Worm (Caenorhabditis elegans) whole organism, L4 larva: ENCODE data around the gene ugt-9.

Source experiments
- F44E2.7 ChIP-seq: fragments of 200-800 bp; sonication (Bioruptor generic); IDR thresholded peaks from 2 replicates; pipeline ENCODE4 v2.1.2; 2022; ENCODE audit warnings: missing genetic modification characterization, missing compliant biosample characterization
- R02D3.7 ChIP-seq: fragments of 150-350 bp; sonication (generic microtip); optimal IDR thresholded peaks from 3 replicates; lab custom pipeline; 2014; ENCODE audit warnings: missing biosample characterization, missing genetic modification characterization
- T20F7.1 ChIP-seq: fragments of 200-800 bp; sonication (Bioruptor generic); optimal IDR thresholded peaks from 2 replicates; lab custom pipeline; 2018; ENCODE audit warnings: mild to moderate bottlenecking, missing genetic modification characterization, missing compliant biosample characterization
- Y105C5A.15 ChIP-seq: fragments of 200-800 bp; sonication (Bioruptor generic); IDR thresholded peaks from 2 replicates; pipeline ENCODE4 v1.3.6; 2022; ENCODE audit warnings: missing genetic modification characterization, missing compliant biosample characterization
- Y48G9A.11 ChIP-seq: fragments of 200-800 bp; sonication (Bioruptor generic); IDR thresholded peaks from 2 replicates; pipeline ENCODE4 v1.3.6; 2022; ENCODE audit warnings: missing genetic modification reagents, missing genetic modification characterization, missing compliant biosample characterization
- Y75B8A.6 ChIP-seq: fragments of 200-800 bp; sonication (Bioruptor generic); IDR thresholded peaks from 2 replicates; pipeline ENCODE4 v1.3.6; 2022; ENCODE audit warnings: missing genetic modification reagents, missing genetic modification characterization, missing compliant biosample characterization
- ZK337.2 ChIP-seq: fragments of 200-800 bp; sonication (Bioruptor generic); IDR thresholded peaks from 2 replicates; pipeline ENCODE4 v1.3.6; 2022; ENCODE audit warnings: missing genetic modification reagents, missing genetic modification characterization, missing compliant biosample characterization
- aha-1 ChIP-seq: fragments of 150-350 bp; peaks from one replicate; lab custom pipeline; 2014; ENCODE audit warnings: missing biosample characterization, missing genetic modification characterization
- ama-1 ChIP-seq: fragments of 150-350 bp; optimal IDR thresholded peaks from 2 replicates; lab custom pipeline; 2014; ENCODE audit warnings: inconsistent platforms, mixed read lengths
- ceh-20 ChIP-seq: fragments of 200-800 bp; sonication (Bioruptor generic); IDR thresholded peaks from 2 replicates; pipeline ENCODE4 v1.3.6; 2022; ENCODE audit warnings: missing genetic modification reagents, missing genetic modification characterization, missing compliant biosample characterization
- ceh-32 ChIP-seq: sonication (generic microtip); optimal IDR thresholded peaks from 2 replicates; lab custom pipeline; 2016; ENCODE audit warnings: mild to moderate bottlenecking, missing genetic modification characterization, missing compliant biosample characterization; ENCODE audit not compliant: poor library complexity
- ceh-44 ChIP-seq: fragments of 200-800 bp; sonication (Bioruptor generic); IDR thresholded peaks from 2 replicates; pipeline ENCODE4 v1.3.6; 2022; ENCODE audit warnings: missing genetic modification reagents, missing genetic modification characterization, missing compliant biosample characterization
- cey-2 ChIP-seq: sonication (generic microtip); optimal IDR thresholded peaks from 3 replicates; lab custom pipeline; 2017; ENCODE audit warnings: missing genetic modification characterization, mild to moderate bottlenecking, missing compliant biosample characterization, antibody characterized with exemption, borderline replicate concordance; ENCODE audit not compliant: insufficient read depth
- daf-8 ChIP-seq: fragments of 200-800 bp; sonication (Bioruptor generic); IDR thresholded peaks from 2 replicates; pipeline ENCODE4 v1.3.6; 2022; ENCODE audit warnings: missing genetic modification characterization, missing compliant biosample characterization
- dmd-9 ChIP-seq: fragments of 200-800 bp; sonication (Bioruptor generic); IDR thresholded peaks from 2 replicates; pipeline ENCODE4 v1.3.6; 2022; ENCODE audit warnings: missing genetic modification reagents, missing genetic modification characterization, missing compliant biosample characterization
- fkh-10 ChIP-seq: fragments of 150-350 bp; optimal IDR thresholded peaks from 2 replicates; lab custom pipeline; 2014; ENCODE audit warnings: missing biosample characterization, missing genetic modification reagents, missing genetic modification characterization
- fos-1 ChIP-seq: fragments of 150-350 bp; optimal IDR thresholded peaks from 2 replicates; lab custom pipeline; 2014; ENCODE audit warnings: missing biosample characterization, missing genetic modification characterization
- hif-1 ChIP-seq, 2 experiments: sonication (generic microtip); optimal IDR thresholded peaks; 2 replicates each; lab custom pipeline; 2016 to 2017; ENCODE audit warnings: missing compliant biosample characterization in 2 of 2, missing genetic modification characterization in 2 of 2, missing genetic modification reagents in 2 of 2, missing genotype in 2 of 2, mild to moderate bottlenecking in 1 of 2
- hlh-30 ChIP-seq: sonication (generic microtip); optimal IDR thresholded peaks from 2 replicates; lab custom pipeline; 2017; ENCODE audit warnings: antibody characterized with exemption, mild to moderate bottlenecking, missing genetic modification characterization, missing compliant biosample characterization; ENCODE audit not compliant: insufficient read depth
- lim-7 ChIP-seq: fragments of 200-800 bp; sonication (Bioruptor generic); IDR thresholded peaks from 2 replicates; pipeline ENCODE4 v1.3.6; 2022; ENCODE audit warnings: missing genetic modification characterization, missing compliant biosample characterization
- lin-39 ChIP-seq: fragments of 150-350 bp; optimal IDR thresholded peaks from 2 replicates; lab custom pipeline; 2014; ENCODE audit warnings: missing biosample characterization, missing genetic modification reagents, missing genetic modification characterization
- lsy-2 ChIP-seq, 2 experiments: fragments of 150-350 bp in 1 of 2; sonication (generic microtip) in 1 of 2; optimal IDR thresholded peaks; 2 replicates each; lab custom pipeline; 2014 to 2017; ENCODE audit warnings: missing biosample characterization in 2 of 2, missing genetic modification characterization in 2 of 2
- madf-9 ChIP-seq: fragments of 200-800 bp; sonication (Bioruptor generic); conservative IDR thresholded peaks from 2 replicates; pipeline ENCODE4 v1.3.6; 2022; ENCODE audit warnings: missing genetic modification reagents, missing genetic modification characterization, missing compliant biosample characterization
- mdl-1 ChIP-seq, 2 experiments: fragments of 150-350 bp in 1 of 2; sonication (generic microtip) in 1 of 2; optimal IDR thresholded peaks; 2 replicates each; lab custom pipeline; 2014 to 2017; ENCODE audit warnings: missing biosample characterization in 2 of 2, missing genetic modification characterization in 2 of 2
- mdt-29 ChIP-seq: fragments of 200-800 bp; sonication (Bioruptor generic); IDR thresholded peaks from 2 replicates; pipeline ENCODE4 v1.3.6; 2022; ENCODE audit warnings: missing genetic modification reagents, missing genetic modification characterization, missing compliant biosample characterization
- mep-1 ChIP-seq: fragments of 150-350 bp; sonication (generic microtip); optimal IDR thresholded peaks from 3 replicates; lab custom pipeline; 2014; ENCODE audit warnings: missing biosample characterization, missing genetic modification characterization
- nhr-10 ChIP-seq: fragments of 150-350 bp; optimal IDR thresholded peaks from 2 replicates; lab custom pipeline; 2014; ENCODE audit warnings: missing biosample characterization, missing genetic modification characterization
- nhr-111 ChIP-seq: fragments of 200-800 bp; sonication (Bioruptor generic); optimal IDR thresholded peaks from 2 replicates; lab custom pipeline; 2018; ENCODE audit warnings: mild to moderate bottlenecking, missing genetic modification characterization, missing compliant biosample characterization
- nhr-237 ChIP-seq: sonication (generic microtip); optimal IDR thresholded peaks from 2 replicates; lab custom pipeline; 2017; ENCODE audit warnings: missing biosample characterization, missing genetic modification characterization
- nhr-28 ChIP-seq: fragments of 150-350 bp; optimal IDR thresholded peaks from 2 replicates; lab custom pipeline; 2014; ENCODE audit warnings: missing biosample characterization, missing genetic modification characterization
- nhr-48 ChIP-seq: sonication (generic microtip); optimal IDR thresholded peaks from 2 replicates; lab custom pipeline; 2016; ENCODE audit warnings: mild to moderate bottlenecking, missing genetic modification characterization, missing compliant biosample characterization
- nhr-6 ChIP-seq: fragments of 150-350 bp; optimal IDR thresholded peaks from 2 replicates; lab custom pipeline; 2014; ENCODE audit warnings: missing biosample characterization, missing genetic modification characterization
- nhr-76 ChIP-seq: fragments of 150-350 bp; optimal IDR thresholded peaks from 2 replicates; lab custom pipeline; 2014; ENCODE audit warnings: missing biosample characterization, missing genetic modification characterization
- nhr-77 ChIP-seq: fragments of 150-350 bp; optimal IDR thresholded peaks from 2 replicates; lab custom pipeline; 2014; ENCODE audit warnings: missing biosample characterization, missing genetic modification characterization
- php-3 ChIP-seq: fragments of 200-800 bp; sonication (Bioruptor generic); IDR thresholded peaks from 2 replicates; pipeline ENCODE4 v1.3.6; 2022; ENCODE audit warnings: missing genetic modification reagents, missing genetic modification characterization, missing compliant biosample characterization
- pqm-1 ChIP-seq: sonication (generic microtip); optimal IDR thresholded peaks from 2 replicates; lab custom pipeline; 2017; ENCODE audit warnings: missing biosample characterization, missing genetic modification characterization
- rbr-2 ChIP-seq: sonication (generic microtip); optimal IDR thresholded peaks from 2 replicates; lab custom pipeline; 2016; ENCODE audit warnings: missing genotype, missing genetic modification characterization, missing compliant biosample characterization
- saeg-2 ChIP-seq: fragments of 200-800 bp; sonication (Bioruptor generic); IDR thresholded peaks from 2 replicates; pipeline ENCODE4 v1.3.6; 2022; ENCODE audit warnings: missing genetic modification reagents, missing genetic modification characterization, missing compliant biosample characterization
- sdz-12 ChIP-seq: fragments of 200-800 bp; sonication (Bioruptor generic); optimal IDR thresholded peaks from 2 replicates; lab custom pipeline; 2018; ENCODE audit warnings: mild to moderate bottlenecking, missing genetic modification characterization, missing compliant biosample characterization
- set-16 ChIP-seq: fragments of 200-800 bp; sonication (Bioruptor generic); IDR thresholded peaks from 2 replicates; pipeline ENCODE4 v1.3.6; 2022; ENCODE audit warnings: missing genetic modification reagents, missing genetic modification characterization, missing compliant biosample characterization
- skn-1 ChIP-seq: fragments of 150-350 bp; optimal IDR thresholded peaks from 2 replicates; lab custom pipeline; 2014; ENCODE audit warnings: missing biosample characterization, missing genetic modification characterization
- spr-3 ChIP-seq: fragments of 200-800 bp; sonication (Bioruptor generic); optimal IDR thresholded peaks from 2 replicates; lab custom pipeline; 2018; ENCODE audit warnings: mild to moderate bottlenecking, missing genetic modification characterization, missing compliant biosample characterization
- tra-1 ChIP-seq: fragments of 200-800 bp; sonication (Bioruptor generic); IDR thresholded peaks from 2 replicates; pipeline ENCODE4 v1.3.6; 2022; ENCODE audit warnings: missing genetic modification reagents, missing genetic modification characterization, missing compliant biosample characterization
- unc-130 ChIP-seq: sonication (generic microtip); optimal IDR thresholded peaks from 2 replicates; lab custom pipeline; 2016; ENCODE audit warnings: missing genetic modification reagents, missing genetic modification characterization, missing compliant biosample characterization
- unc-39 ChIP-seq: sonication (generic microtip); optimal IDR thresholded peaks from 2 replicates; lab custom pipeline; 2017; ENCODE audit warnings: missing biosample characterization, missing genetic modification characterization
- zip-11 ChIP-seq: fragments of 200-800 bp; sonication (Bioruptor generic); IDR thresholded peaks from 2 replicates; pipeline ENCODE4 v1.3.6; 2022; ENCODE audit warnings: missing genetic modification characterization, missing compliant biosample characterization
- ztf-11 ChIP-seq: fragments of 150-350 bp; optimal IDR thresholded peaks from 2 replicates; lab custom pipeline; 2014; ENCODE audit warnings: missing biosample characterization, missing genetic modification characterization
- ztf-7 ChIP-seq: fragments of 150-350 bp; optimal IDR thresholded peaks from 2 replicates; lab custom pipeline; 2014; ENCODE audit warnings: missing biosample characterization, missing genetic modification characterization

Gene ugt-9

DNA sequence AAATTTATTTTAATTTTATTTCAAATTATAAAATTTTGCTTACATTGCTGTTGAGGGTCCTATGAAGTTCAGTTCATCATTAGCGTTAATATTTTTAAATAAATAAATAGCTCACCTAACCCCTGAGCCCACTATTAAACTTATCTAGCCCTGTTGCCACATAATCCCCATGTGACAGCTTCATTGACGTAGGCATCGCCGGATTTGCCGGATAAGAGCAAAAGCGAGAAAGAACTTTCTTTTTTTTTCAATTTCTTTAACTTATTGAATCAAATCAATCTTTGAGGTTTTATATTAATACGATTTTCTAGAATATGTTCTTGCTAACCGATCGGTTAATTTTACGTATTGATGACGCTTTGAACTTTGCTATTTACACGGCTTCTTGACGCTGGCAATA, 43.9 kb upstream of the ugt-9 start:
- no peak for TF ChIP-seq R02D3.7 (tag; lab: Kevin White, UChicago)

ce11 chrV:4857561-4857960, 38.3 kb upstream of the ugt-9 start:
- TF ChIP-seq spr-3 (GFP tag; lab: Kevin White, UChicago) (no peak), aha-1 (peak; percentile 91), nhr-28 (no peak), unc-39 (tag; lab: Kevin White, UChicago) (no peak), mdt-29 (GFP tag; lab: Robert Waterston, UW) (no peak), cey-2 (tag; lab: Kevin White, UChicago) (no peak)
- TF ChIP-seq, all 104 proteins: peak for 1

ce11 chrV:4860525-4860924, 35.3 kb upstream of the ugt-9 start:
- TF ChIP-seq rbr-2 (tag; lab: Kevin White, UChicago) (peak; percentile 48), nhr-77 (tag; lab: Kevin White, UChicago) (no peak), aha-1 (peak; percentile 27), T20F7.1 (GFP tag; lab: Kevin White, UChicago) (no peak), pqm-1 (tag; lab: Kevin White, UChicago) (no peak), saeg-2 (no peak), hlh-30 (tag; lab: Kevin White, UChicago) (no peak), unc-130 (GFP tag; lab: Kevin White, UChicago) (no peak), lsy-2 (tag; optimal IDR thresholded peaks at IDR 0.05; lab: Kevin White, UChicago) (peak in 1 of 2 experiments; percentile 5), lin-39 (no peak), sdz-12 (GFP tag; lab: Kevin White, UChicago) (no peak), hif-1 (tag; optimal IDR thresholded peaks at IDR 0.05; lab: Kevin White, UChicago) (no peak), dmd-9 (GFP tag; lab: Robert Waterston, UW) (no peak), ceh-20 (GFP tag; lab: Robert Waterston, UW) (no peak), ceh-44 (no peak)

DNA sequence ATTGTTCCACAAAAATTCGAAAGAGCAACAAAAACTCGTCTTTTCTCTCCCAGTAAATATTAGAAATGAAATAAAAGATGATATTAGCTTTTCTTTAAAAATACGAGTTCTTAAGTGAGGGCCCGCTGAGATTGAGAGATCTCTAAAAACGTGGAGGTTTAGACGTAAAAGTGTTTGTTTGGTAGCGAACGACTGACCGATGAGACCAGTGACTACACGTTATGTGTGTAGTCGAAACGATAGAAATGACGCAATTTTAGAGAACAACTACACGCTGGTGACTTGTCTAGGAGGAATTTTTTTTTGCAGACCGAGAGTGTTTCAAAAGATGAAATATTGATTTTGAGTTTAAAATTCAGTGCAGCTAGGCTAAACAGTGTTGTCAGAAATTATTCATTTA, 33.1 kb upstream of the ugt-9 start, which contains the start of gene C37H5.13:
C37H5.13 (minus strand) TSS at position 229 of the 400 bp plus-strand sequence.
- no peak for TF ChIP-seq ceh-32 (tag; lab: Kevin White, UChicago)
- no peak for TF ChIP-seq spr-3 (GFP tag; lab: Kevin White, UChicago)
- TF ChIP-seq skn-1: no peak
- TF ChIP-seq nhr-111 (GFP tag; lab: Kevin White, UChicago): no peak
- peak; percentile 28 for TF ChIP-seq mep-1 (tag; lab: Kevin White, UChicago)
- TF ChIP-seq ZK337.2 (GFP tag; lab: Robert Waterston, UW): no peak
- no peak for TF ChIP-seq nhr-48 (tag; lab: Kevin White, UChicago)
- TF ChIP-seq set-16 (GFP tag; lab: Robert Waterston, UW): no peak
- no peak for TF ChIP-seq zip-11
- no peak for TF ChIP-seq ama-1 (lab: Kevin White, UChicago)
- TF ChIP-seq fos-1: no peak
- no peak for TF ChIP-seq dmd-9 (GFP tag; lab: Robert Waterston, UW)
- no peak for TF ChIP-seq sdz-12 (GFP tag; lab: Kevin White, UChicago)
- no peak for TF ChIP-seq ztf-11
- no peak for TF ChIP-seq nhr-77 (tag; lab: Kevin White, UChicago)
- TF ChIP-seq fkh-10 (GFP tag; lab: Kevin White, UChicago): no peak
- TF ChIP-seq tra-1: no peak
- no peak for TF ChIP-seq daf-8 (GFP tag; lab: Robert Waterston, UW)
- no peak for TF ChIP-seq madf-9 (GFP tag; lab: Robert Waterston, UW)
- no peak for TF ChIP-seq php-3
- TF ChIP-seq lim-7 (GFP tag; lab: Robert Waterston, UW): no peak
- TF ChIP-seq Y75B8A.6 (GFP tag; lab: Robert Waterston, UW): no peak
- no peak for TF ChIP-seq Y48G9A.11 (GFP tag; lab: Robert Waterston, UW)
- TF ChIP-seq nhr-6 (tag; lab: Kevin White, UChicago): no peak
- TF ChIP-seq nhr-76 (tag; lab: Kevin White, UChicago): no peak
- TF ChIP-seq Y105C5A.15 (GFP tag; lab: Robert Waterston, UW): no peak
- TF ChIP-seq mdl-1 (tag; optimal IDR thresholded peaks at IDR 0.05; lab: Kevin White, UChicago): peak in 1 of 2 experiments; percentile 27
- no peak for TF ChIP-seq F44E2.7 (GFP tag; lab: Robert Waterston, UW)
- TF ChIP-seq ztf-7 (tag; lab: Kevin White, UChicago): peak; percentile 56
- no peak for TF ChIP-seq nhr-10
- TF ChIP-seq nhr-237 (tag; lab: Kevin White, UChicago): no peak
- no peak for TF ChIP-seq ceh-20 (GFP tag; lab: Robert Waterston, UW)
